Fruit fly (Drosophila melanogaster) whole organism, wandering third instar larva: Measurements from ENCODE around the gene Tusp.
A peak's percentile ranks its signal among the peaks of the same experiment; 100 is the strongest.

Source experiments
- Hnf4 ChIP-seq: fragments of 200-800 bp; sonication (Bioruptor generic); optimal IDR thresholded peaks from 2 replicates; lab custom pipeline; 2016; ENCODE audit warnings: missing biosample characterization, mild to moderate bottlenecking, missing genetic modification characterization
- Myc ChIP-seq: fragments of >200 bp; optimal IDR thresholded peaks from 2 replicates; lab custom pipeline; 2017
- N ChIP-seq: fragments of >200 bp; optimal IDR thresholded peaks from 2 replicates; lab custom pipeline; 2018; ENCODE audit warnings: missing biosample characterization, missing external identifiers, missing genetic modification characterization
- OdsH ChIP-seq: fragments of 200-800 bp; sonication (Bioruptor generic); optimal IDR thresholded peaks from 2 replicates; lab custom pipeline; 2016; ENCODE audit warnings: missing biosample characterization, mild to moderate bottlenecking, missing genetic modification characterization
- Vsx2 ChIP-seq: fragments of 200-300, 225-300 bp; sonication (Bioruptor generic); optimal IDR thresholded peaks from 2 replicates; lab custom pipeline; 2018; ENCODE audit warnings: missing biosample characterization, missing genetic modification characterization; ENCODE audit not compliant: partially characterized antibody
- brk ChIP-seq: fragments of 200-800 bp; sonication (Bioruptor generic); optimal IDR thresholded peaks from 2 replicates; lab custom pipeline; 2016; ENCODE audit warnings: missing biosample characterization, mild to moderate bottlenecking, missing genetic modification characterization
- dmrt93B ChIP-seq: fragments of 200-800 bp; sonication (Bioruptor generic); optimal IDR thresholded peaks from 2 replicates; lab custom pipeline; 2018; ENCODE audit warnings: missing biosample characterization, mild to moderate bottlenecking, missing genetic modification characterization
- dsf ChIP-seq: sonication (Bioruptor generic); optimal IDR thresholded peaks from 2 replicates; lab custom pipeline; 2016; ENCODE audit warnings: missing biosample characterization, missing genetic modification characterization, borderline replicate concordance
- fru ChIP-seq: fragments of 200-800 bp; sonication (Bioruptor generic); optimal IDR thresholded peaks from 3 replicates; lab custom pipeline; 2016; ENCODE audit warnings: missing biosample characterization, mild to moderate bottlenecking, missing genetic modification characterization
- lola ChIP-seq: fragments of >200 bp; optimal IDR thresholded peaks from 2 replicates; lab custom pipeline; 2017; ENCODE audit warnings: missing biosample characterization, missing genetic modification characterization
- pan ChIP-seq: fragments of >200 bp; optimal IDR thresholded peaks from 2 replicates; lab custom pipeline; 2017
- sv ChIP-seq: fragments of 200-800 bp; sonication (Bioruptor generic); optimal IDR thresholded peaks from 3 replicates; lab custom pipeline; 2016; ENCODE audit warnings: missing biosample characterization, missing genetic modification characterization
- usp ChIP-seq: fragments of >200 bp; optimal IDR thresholded peaks from 2 replicates; lab custom pipeline; 2017; ENCODE audit warnings: missing biosample characterization, missing genetic modification characterization

DNA sequence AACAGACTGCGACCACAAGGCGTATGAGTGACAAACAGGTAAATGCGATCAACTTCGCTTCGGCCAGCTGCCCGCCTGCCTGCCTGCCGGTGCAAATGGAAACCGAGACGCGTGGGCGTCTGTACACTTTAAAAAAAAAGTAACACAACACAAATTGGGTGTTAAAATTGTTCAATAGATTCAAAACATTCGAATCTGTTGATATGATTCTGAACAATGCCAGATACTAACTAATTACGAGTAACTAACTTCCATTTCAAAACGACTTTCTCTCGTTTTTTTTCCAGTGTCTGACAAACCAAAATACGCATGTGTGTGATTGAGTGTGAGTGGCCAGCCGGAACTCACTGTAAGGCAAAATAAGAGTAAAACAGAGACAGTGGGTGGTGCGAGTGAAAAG lies 38.0 kb upstream of the Tusp start:
- TF ChIP-seq lola (GFP tag; lab: Kevin White, UChicago) = no peak
- peak; percentile 38 for TF ChIP-seq sv (GFP tag; lab: Kevin White, UChicago)
- TF ChIP-seq usp (GFP tag; lab: Kevin White, UChicago) = no peak
- peak; percentile 80 for TF ChIP-seq dmrt93B
- TF ChIP-seq brk (GFP tag; lab: Kevin White, UChicago) = no peak
- TF ChIP-seq OdsH (GFP tag; lab: Kevin White, UChicago) = peak; percentile 87
- TF ChIP-seq dsf (GFP tag; lab: Kevin White, UChicago) = no peak
- peak; percentile 74 for TF ChIP-seq Hnf4 (GFP tag; lab: Kevin White, UChicago)
- TF ChIP-seq Vsx2 (GFP tag; lab: Kevin White, UChicago) = no peak
- peak; percentile 92 for TF ChIP-seq fru
- no peak for TF ChIP-seq Myc (lab: Kevin White, UChicago)
- no peak for TF ChIP-seq pan
- TF ChIP-seq N (GFP tag; lab: Kevin White, UChicago) = no peak
